Worm (Caenorhabditis elegans) whole organism, L2 larva: Measurements from ENCODE around the gene H23L24.4.

Source experiments
- Y55F3AM.14 ChIP-seq: fragments of 200-800 bp; sonication (Bioruptor generic); optimal IDR thresholded peaks from 2 replicates; lab custom pipeline; 2018; ENCODE audit warnings: mild to moderate bottlenecking, missing genetic modification characterization, missing compliant biosample characterization
- blmp-1 ChIP-seq: sonication (generic microtip); optimal IDR thresholded peaks from 2 replicates; lab custom pipeline; 2017; ENCODE audit warnings: missing genetic modification characterization, mild to moderate bottlenecking, missing compliant biosample characterization, antibody characterized with exemption, moderate library complexity; ENCODE audit not compliant: insufficient read depth
- ceh-16 ChIP-seq: fragments of 150-350 bp; optimal IDR thresholded peaks from 2 replicates; lab custom pipeline; 2014; ENCODE audit warnings: missing biosample characterization, missing genetic modification characterization
- gmeb-1 ChIP-seq: fragments of 150-350 bp; optimal IDR thresholded peaks from 2 replicates; lab custom pipeline; 2014; ENCODE audit warnings: missing biosample characterization, missing genetic modification characterization
- mdl-1 ChIP-seq, 2 experiments: fragments of 150-350 bp in 1 of 2; sonication (generic microtip) in 1 of 2; optimal IDR thresholded peaks; 2 replicates each; lab custom pipeline; 2017; ENCODE audit warnings: missing biosample characterization in 2 of 2, missing genetic modification characterization in 2 of 2
- nhr-12 ChIP-seq: fragments of 150-350 bp; optimal IDR thresholded peaks from 2 replicates; lab custom pipeline; 2014; ENCODE audit warnings: missing biosample characterization, missing genetic modification characterization
- nhr-237 ChIP-seq: fragments of 150-350 bp; optimal IDR thresholded peaks from 2 replicates; lab custom pipeline; 2014; ENCODE audit warnings: missing biosample characterization, missing genetic modification characterization
- nhr-25 ChIP-seq: fragments of 150-350 bp; sonication (generic microtip); optimal IDR thresholded peaks from 3 replicates; lab custom pipeline; 2014; ENCODE audit warnings: missing biosample characterization, missing genetic modification characterization
- sem-4 ChIP-seq: fragments of 150-350 bp; optimal IDR thresholded peaks from 2 replicates; lab custom pipeline; 2014; ENCODE audit warnings: missing biosample characterization, missing genetic modification reagents, missing genetic modification characterization
- skn-1 ChIP-seq: sonication (generic microtip); optimal IDR thresholded peaks from 2 replicates; lab custom pipeline; 2017; ENCODE audit warnings: missing biosample characterization, missing genetic modification characterization
- unc-62 ChIP-seq: fragments of 150-350 bp; optimal IDR thresholded peaks from 2 replicates; lab custom pipeline; 2014; ENCODE audit warnings: missing biosample characterization, missing genetic modification reagents, missing genetic modification characterization
- zag-1 ChIP-seq: fragments of 150-350 bp; optimal IDR thresholded peaks from 2 replicates; lab custom pipeline; 2014; ENCODE audit warnings: missing biosample characterization, missing genetic modification characterization
- ztf-4 ChIP-seq: fragments of 150-350 bp; optimal IDR thresholded peaks from 2 replicates; lab custom pipeline; 2014; ENCODE audit warnings: missing biosample characterization, missing genetic modification characterization

DNA sequence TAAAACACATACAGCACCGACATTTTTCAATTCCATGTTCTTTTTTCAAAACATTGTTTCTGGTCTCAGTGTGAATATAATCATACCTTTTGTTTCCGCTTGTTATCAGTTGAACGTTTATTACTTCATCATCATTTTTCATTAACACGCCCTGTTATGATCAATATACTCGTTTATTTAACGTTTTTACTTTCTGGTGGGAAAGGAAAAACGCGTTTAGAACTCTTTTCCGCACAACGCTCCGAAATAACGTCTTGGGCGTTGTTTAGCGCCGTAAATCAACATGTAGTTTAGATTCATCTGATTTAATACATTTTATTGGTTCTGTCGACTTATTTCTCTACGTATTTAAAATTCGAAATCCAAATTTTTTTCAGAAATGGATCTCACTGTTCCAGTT lies 19.9 kb upstream of the H23L24.4 start, which contains the start of gene pgm-3:
- no peak for TF ChIP-seq nhr-25 (tag; lab: Kevin White, UChicago)
- TF ChIP-seq skn-1 (tag; lab: Kevin White, UChicago) = peak; percentile 20
- no peak for TF ChIP-seq blmp-1 (tag; lab: Kevin White, UChicago)
- TF ChIP-seq ceh-16 (tag; lab: Kevin White, UChicago) = no peak
- no peak for TF ChIP-seq sem-4 (tag; lab: Kevin White, UChicago)
- TF ChIP-seq unc-62 (GFP tag; lab: Kevin White, UChicago) = no peak
- no peak for TF ChIP-seq gmeb-1 (tag; lab: Kevin White, UChicago)
- TF ChIP-seq nhr-12 = no peak
- no peak for TF ChIP-seq ztf-4 (tag; lab: Kevin White, UChicago)
- no peak for TF ChIP-seq mdl-1 (tag; optimal IDR thresholded peaks at IDR 0.05; lab: Kevin White, UChicago)
- no peak for TF ChIP-seq nhr-237 (tag; lab: Kevin White, UChicago)
- no peak for TF ChIP-seq Y55F3AM.14 (GFP tag; lab: Kevin White, UChicago)
- no peak for TF ChIP-seq zag-1 (tag; lab: Kevin White, UChicago)
